Fruit fly (Drosophila melanogaster): ENCODE measurements around the gene CG33271.

The CG33271 gene

DNA sequence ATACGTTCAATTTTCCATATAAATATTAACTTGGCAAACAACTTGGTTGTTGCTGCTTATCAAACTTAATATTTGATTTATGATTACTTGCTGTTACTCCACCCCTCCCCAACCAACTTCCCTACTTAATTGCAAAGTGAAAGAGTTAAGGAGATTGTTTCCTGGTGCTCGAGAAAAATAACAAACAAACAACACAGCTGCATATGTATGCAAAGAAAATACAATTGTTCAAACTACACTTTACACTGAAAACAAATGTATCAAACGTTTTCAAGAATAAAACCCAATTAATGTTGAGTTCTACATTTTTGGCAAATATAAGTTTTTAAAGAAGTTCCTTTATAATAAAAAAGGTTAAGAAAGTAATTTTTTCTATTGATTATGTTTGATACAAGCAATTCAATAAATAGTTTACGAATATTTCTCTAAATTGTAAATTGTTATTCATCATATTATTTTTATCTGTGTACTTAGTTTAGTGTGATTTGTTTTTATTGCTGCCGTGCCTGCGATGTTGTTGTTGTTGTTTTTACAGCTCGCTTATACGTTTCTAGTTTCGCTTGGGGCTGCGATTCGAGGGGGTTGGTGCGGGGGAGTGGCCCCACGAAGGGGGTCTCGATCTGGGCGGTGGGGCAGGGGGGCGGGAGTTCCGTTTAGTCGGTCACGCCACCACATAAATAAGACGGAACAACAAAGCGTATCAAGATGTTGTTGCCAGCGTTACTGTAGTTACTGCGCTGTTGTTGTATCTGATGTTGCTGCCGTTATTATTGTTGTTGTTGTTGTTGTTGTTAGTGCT is 21.4 kb downstream of the CG33271 start (continued):
- no peak for TF ChIP-seq zen2 (GFP tag; IDR thresholded peaks at IDR 0.05; ENCODE audit: partially characterized antibody)
- TF ChIP-seq Drgx (GFP tag; IDR thresholded peaks at IDR 0.05) = peak; percentile 52; the same call in 1 of the 2 replicates
- peak in 1 of 2 experiments; percentile 87 for TF ChIP-seq Eip74EF (GFP tag; optimal IDR thresholded peaks at IDR 0.05)
- TF ChIP-seq usp (GFP tag; optimal IDR thresholded peaks at IDR 0.05) = no peak
- TF ChIP-seq scrt (GFP tag; optimal IDR thresholded peaks at IDR 0.05) = peak; percentile 32
- peak; percentile 63 for TF ChIP-seq CG2202 (tag; optimal IDR thresholded peaks at IDR 0.05)
- TF ChIP-seq peb (GFP tag; IDR thresholded peaks at IDR 0.05) = peak; percentile 9; the same call in 1 of the 2 replicates
- TF ChIP-seq mam (GFP tag; optimal IDR thresholded peaks at IDR 0.05) = peak; percentile 44
- TF ChIP-seq H15 (GFP tag; IDR thresholded peaks at IDR 0.05) = 0 out of 3 replicates have a peak, but pooled peaks have one; percentile 33
- TF ChIP-seq chm (GFP tag; IDR thresholded peaks at IDR 0.05) = no peak
- peak in 1 of 2 experiments; percentile 34 for TF ChIP-seq Hr78 (GFP tag; optimal IDR thresholded peaks at IDR 0.05)
- peak; percentile 78 for TF ChIP-seq fd96Cb (tag; optimal IDR thresholded peaks at IDR 0.05)
- no peak for TF ChIP-seq CG43689 (GFP tag; IDR thresholded peaks at IDR 0.05)
- peak; percentile 39 for TF ChIP-seq NfI (GFP tag; optimal IDR thresholded peaks at IDR 0.05)
- no peak for TF ChIP-seq Dref (GFP tag; IDR thresholded peaks at IDR 0.05)
- no peak for TF ChIP-seq dan (GFP tag; IDR thresholded peaks at IDR 0.05)
- peak; percentile 49 for TF ChIP-seq cwo (GFP tag; optimal IDR thresholded peaks at IDR 0.05)
- no peak for TF ChIP-seq CG11085 (GFP tag; IDR thresholded peaks at IDR 0.05)
- TF ChIP-seq CG18599 (GFP tag; optimal IDR thresholded peaks at IDR 0.05) = peak; percentile 76
- peak; percentile 35 for TF ChIP-seq Hey (tag; optimal IDR thresholded peaks at IDR 0.05)
- peak; percentile 85 for TF ChIP-seq Asciz (GFP tag; optimal IDR thresholded peaks at IDR 0.05)
- TF ChIP-seq nmo (GFP tag; optimal IDR thresholded peaks at IDR 0.05) = peak; percentile 85
- TF ChIP-seq Dek (tag; optimal IDR thresholded peaks at IDR 0.05) = peak; percentile 64
- TF ChIP-seq aop (GFP tag; IDR thresholded peaks at IDR 0.05) = 0 out of 2 replicates have a peak, but pooled peaks have one; percentile 42
- TF ChIP-seq Hmr (GFP tag; optimal IDR thresholded peaks at IDR 0.05) = peak; percentile 72
- TF ChIP-seq sima (GFP tag; optimal IDR thresholded peaks at IDR 0.05) = no peak
- TF ChIP-seq CG32532 (GFP tag; IDR thresholded peaks at IDR 0.05) = peak; percentile 65
- peak; percentile 90 for TF ChIP-seq dmrt99B (tag; optimal IDR thresholded peaks at IDR 0.05)
- TF ChIP-seq CG7745 (tag; optimal IDR thresholded peaks at IDR 0.05) = no peak
- no peak for TF ChIP-seq lov (optimal IDR thresholded peaks at IDR 0.05)
- peak; percentile 38; the same call in 1 of the 3 replicates for TF ChIP-seq lov (GFP tag; IDR thresholded peaks at IDR 0.05)
- 0 out of 2 replicates have a peak, but pooled peaks have one; percentile 12 for TF ChIP-seq Oaz (GFP tag; IDR thresholded peaks at IDR 0.05)
- peak; percentile 50 for TF ChIP-seq CG1603 (tag; optimal IDR thresholded peaks at IDR 0.05)
- no peak for TF ChIP-seq cg (GFP tag; optimal IDR thresholded peaks at IDR 0.05)
- peak; percentile 49 for TF ChIP-seq Atf3 (GFP tag; optimal IDR thresholded peaks at IDR 0.05)
- no peak for TF ChIP-seq Elba2 (GFP tag; optimal IDR thresholded peaks at IDR 0.05)
- TF ChIP-seq org-1 (GFP tag; optimal IDR thresholded peaks at IDR 0.05) = peak; percentile 64
- TF ChIP-seq Mad (GFP tag; optimal IDR thresholded peaks at IDR 0.05) = no peak
- TF ChIP-seq CG6272 (GFP tag; IDR thresholded peaks at IDR 0.05) = no peak
- peak; percentile 52; the same call in 1 of the 2 replicates for TF ChIP-seq Ada2b (GFP tag; IDR thresholded peaks at IDR 0.05)
- TF ChIP-seq CG12155 (GFP tag; optimal IDR thresholded peaks at IDR 0.05) = peak; percentile 53
- TF ChIP-seq CG7963 (GFP tag; IDR thresholded peaks at IDR 0.05; ENCODE audit: partially characterized antibody) = 0 out of 3 replicates have a peak, but pooled peaks have one; percentile 7
- peak; percentile 27 for TF ChIP-seq CG13123 (GFP tag; optimal IDR thresholded peaks at IDR 0.05)
- no peak for TF ChIP-seq emc (GFP tag; optimal IDR thresholded peaks at IDR 0.05)
- peak; percentile 45 for TF ChIP-seq CG18476 (GFP tag; optimal IDR thresholded peaks at IDR 0.05)
- no peak for TF ChIP-seq Dll (GFP tag; IDR thresholded peaks at IDR 0.05; ENCODE audit: partially characterized antibody)
- peak; percentile 36 for TF ChIP-seq Mes4 (GFP tag; optimal IDR thresholded peaks at IDR 0.05)
- TF ChIP-seq ash1 (GFP tag; optimal IDR thresholded peaks at IDR 0.05) = no peak

Data from whole organism, embryonic.